In the genomic region with DNA sequence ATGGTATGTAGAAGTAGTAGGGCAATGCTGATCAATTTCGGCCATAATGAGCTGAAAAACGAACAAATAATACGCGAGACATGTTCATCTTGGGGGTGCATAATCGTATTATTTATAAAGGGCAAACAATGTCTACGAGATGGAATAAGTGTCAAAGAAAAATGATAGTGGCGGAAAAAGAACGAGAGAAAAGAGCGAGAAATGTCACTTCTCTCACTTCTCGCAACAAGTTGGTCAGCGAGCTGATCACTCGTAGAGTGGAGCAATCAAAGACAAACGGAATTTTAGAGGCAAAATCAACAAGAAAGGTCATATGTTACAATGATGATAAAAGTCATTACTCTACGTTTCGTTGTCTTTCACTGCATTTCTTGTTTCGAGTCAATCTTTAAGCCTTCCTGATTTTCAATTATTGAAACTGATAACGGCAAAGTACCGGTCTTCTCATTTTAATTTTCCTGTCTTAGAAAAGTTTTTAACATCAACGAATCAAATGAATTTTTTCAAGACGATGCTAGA, we compare ENCODE assay signal across 5 worm cellular contexts.
TF ChIP-seq lines count a peak whose summit lies in the region.

F52H2.3 (minus strand) TSS at position 51 of the 519 bp plus-strand sequence.

TF ChIP-seq in whole organism, L1 larva, 84 proteins besides CTCF, POLR2A, EP300 and RAD21:
- TF ChIP-seq lin-14 (GFP tag; optimal IDR thresholded peaks at IDR 0.05; lab: Kevin White, UChicago) (peak; percentile 32), elt-2 (tag; optimal IDR thresholded peaks at IDR 0.05; lab: Kevin White, UChicago) (peak; percentile 60), C16A3.4 (tag; optimal IDR thresholded peaks at IDR 0.05; lab: Kevin White, UChicago) (no peak), nhr-20 (tag; optimal IDR thresholded peaks at IDR 0.05; lab: Kevin White, UChicago) (peak; percentile 8), skn-1 (tag; optimal IDR thresholded peaks at IDR 0.05; lab: Kevin White, UChicago) (peak; percentile 44), lin-35 (GFP tag; optimal IDR thresholded peaks at IDR 0.05; lab: Kevin White, UChicago) (peak in 1 of 2 experiments; percentile 37), ets-5 (GFP tag; IDR thresholded peaks at IDR 0.05; lab: Robert Waterston, UW) (no peak), efl-1 (optimal IDR thresholded peaks at IDR 0.05; lab: Kevin White, UChicago) (no peak), efl-1 (GFP tag; optimal IDR thresholded peaks at IDR 0.05 in 1 of 2; lab: Kevin White, UChicago) (peak in 1 of 2 experiments; percentile 23)

TF ChIP-seq in whole organism, L2 larva, 48 proteins besides CTCF, POLR2A, EP300 and RAD21:
- TF ChIP-seq sma-9 (GFP tag; optimal IDR thresholded peaks at IDR 0.05; lab: Kevin White, UChicago) = peak; percentile 2
- TF ChIP-seq sma-9 (tag; optimal IDR thresholded peaks at IDR 0.05; lab: Kevin White, UChicago) = no peak
- peak; percentile 21 for TF ChIP-seq gmeb-1 (tag; optimal IDR thresholded peaks at IDR 0.05; lab: Kevin White, UChicago)
- no peak for TF ChIP-seq Y55F3AM.14 (GFP tag; optimal IDR thresholded peaks at IDR 0.05; lab: Kevin White, UChicago)
- TF ChIP-seq mdl-1 (tag; optimal IDR thresholded peaks at IDR 0.05; lab: Kevin White, UChicago) = no peak
- no peak for TF ChIP-seq snpc-4 (tag; optimal IDR thresholded peaks at IDR 0.05; lab: Kevin White, UChicago)
- TF ChIP-seq ztf-1 (GFP tag; conservative IDR thresholded peaks at IDR 0.05; lab: Robert Waterston, UW) = no peak
- TF ChIP-seq lin-39 (tag; optimal IDR thresholded peaks at IDR 0.05; lab: Kevin White, UChicago) = no peak
- TF ChIP-seq nhr-129 (tag; optimal IDR thresholded peaks at IDR 0.05; lab: Kevin White, UChicago) = no peak
- TF ChIP-seq nhr-10 (tag; optimal IDR thresholded peaks at IDR 0.05; lab: Kevin White, UChicago) = no peak
- TF ChIP-seq ztf-4 (tag; optimal IDR thresholded peaks at IDR 0.05; lab: Kevin White, UChicago) = no peak
- no peak for TF ChIP-seq elt-3 (tag; optimal IDR thresholded peaks at IDR 0.05; lab: Kevin White, UChicago)
- TF ChIP-seq peb-1 (tag; optimal IDR thresholded peaks at IDR 0.05; lab: Kevin White, UChicago) = no peak
- peak; percentile 28 for TF ChIP-seq F13H6.1 (tag; optimal IDR thresholded peaks at IDR 0.05; lab: Kevin White, UChicago)
- TF ChIP-seq fos-1 (tag; optimal IDR thresholded peaks at IDR 0.05; lab: Kevin White, UChicago) = peak; percentile 70
- no peak for TF ChIP-seq aly-2 (tag; optimal IDR thresholded peaks at IDR 0.05; lab: Kevin White, UChicago)
- no peak for TF ChIP-seq sem-4 (tag; optimal IDR thresholded peaks at IDR 0.05; lab: Kevin White, UChicago)
- TF ChIP-seq crh-2 (tag; optimal IDR thresholded peaks at IDR 0.05; lab: Kevin White, UChicago) = peak; percentile 47

TF ChIP-seq in whole organism, L3 larva, 47 proteins besides CTCF, POLR2A, EP300 and RAD21:
- TF ChIP-seq pqm-1 (tag; optimal IDR thresholded peaks at IDR 0.05; lab: Kevin White, UChicago) (peak; percentile 52), elt-2 (tag; optimal IDR thresholded peaks at IDR 0.05; lab: Kevin White, UChicago) (peak; percentile 84), ceh-16 (tag; optimal IDR thresholded peaks at IDR 0.05; lab: Kevin White, UChicago) (no peak), lin-15B (tag; optimal IDR thresholded peaks at IDR 0.05; lab: Kevin White, UChicago) (no peak), lin-39 (tag; optimal IDR thresholded peaks at IDR 0.05; lab: Kevin White, UChicago) (no peak), R02D3.7 (tag; optimal IDR thresholded peaks at IDR 0.05; lab: Kevin White, UChicago) (no peak), pha-4 (tag; optimal IDR thresholded peaks at IDR 0.05; lab: Kevin White, UChicago) (peak; percentile 79), skn-1 (tag; optimal IDR thresholded peaks at IDR 0.05; lab: Kevin White, UChicago) (no peak)

TF ChIP-seq in whole organism, L4 larva, 104 proteins besides CTCF, POLR2A, EP300 and RAD21 (continues in another document):
- TF ChIP-seq zip-11 (GFP tag; IDR thresholded peaks at IDR 0.05; lab: Robert Waterston, UW) = no peak
- TF ChIP-seq lin-39 (tag; optimal IDR thresholded peaks at IDR 0.05; lab: Kevin White, UChicago) = no peak
- TF ChIP-seq hmg-1.1 (GFP tag; IDR thresholded peaks at IDR 0.05; lab: Robert Waterston, UW) = no peak
- peak; percentile 5 for TF ChIP-seq nhr-10 (tag; optimal IDR thresholded peaks at IDR 0.05; lab: Kevin White, UChicago)
- no peak for TF ChIP-seq spr-1 (tag; optimal IDR thresholded peaks at IDR 0.05; lab: Kevin White, UChicago)
- TF ChIP-seq dmd-6 (GFP tag; IDR thresholded peaks at IDR 0.05; lab: Robert Waterston, UW) = peak; percentile 59
- no peak for TF ChIP-seq zag-1 (tag; optimal IDR thresholded peaks at IDR 0.05; lab: Kevin White, UChicago)
- peak; percentile 3 for TF ChIP-seq pqm-1 (tag; optimal IDR thresholded peaks at IDR 0.05; lab: Kevin White, UChicago)
- TF ChIP-seq Y105C5A.15 (GFP tag; IDR thresholded peaks at IDR 0.05; lab: Robert Waterston, UW) = no peak
- TF ChIP-seq Y5F2A.4 (GFP tag; optimal IDR thresholded peaks at IDR 0.05; lab: Kevin White, UChicago) = no peak
- TF ChIP-seq unc-62 (GFP tag; optimal IDR thresholded peaks at IDR 0.05 in 1 of 2; lab: Kevin White, UChicago) = peak in 1 of 2 experiments; percentile 89
- TF ChIP-seq unc-62 (tag; optimal IDR thresholded peaks at IDR 0.05; lab: Kevin White, UChicago) = no peak
- no peak for TF ChIP-seq lin-38 (GFP tag; IDR thresholded peaks at IDR 0.05; lab: Robert Waterston, UW)
- no peak for TF ChIP-seq madf-5 (GFP tag; IDR thresholded peaks at IDR 0.05; lab: Robert Waterston, UW)
- peak; percentile 42 for TF ChIP-seq hlh-30 (tag; optimal IDR thresholded peaks at IDR 0.05; lab: Kevin White, UChicago; ENCODE audit: insufficient read depth)
- TF ChIP-seq ceh-62 (tag; optimal IDR thresholded peaks at IDR 0.05; lab: Kevin White, UChicago) = no peak
- no peak for TF ChIP-seq lin-15B (tag; optimal IDR thresholded peaks at IDR 0.05; lab: Kevin White, UChicago)
- no peak for TF ChIP-seq nhr-42 (GFP tag; IDR thresholded peaks at IDR 0.05; lab: Robert Waterston, UW)
- TF ChIP-seq daf-19 (GFP tag; conservative IDR thresholded peaks at IDR 0.05; lab: Robert Waterston, UW) = no peak
- TF ChIP-seq hlh-11 (tag; optimal IDR thresholded peaks at IDR 0.05; lab: Kevin White, UChicago) = peak; percentile 64
- no peak for TF ChIP-seq unc-39 (tag; optimal IDR thresholded peaks at IDR 0.05; lab: Kevin White, UChicago)
- no peak for TF ChIP-seq dmd-8 (GFP tag; IDR thresholded peaks at IDR 0.05; lab: Robert Waterston, UW)
- no peak for TF ChIP-seq attf-4 (tag; optimal IDR thresholded peaks at IDR 0.05; lab: Kevin White, UChicago)
- TF ChIP-seq saeg-2 (GFP tag; IDR thresholded peaks at IDR 0.05; lab: Robert Waterston, UW) = no peak
- no peak for TF ChIP-seq ZK337.2 (GFP tag; IDR thresholded peaks at IDR 0.05; lab: Robert Waterston, UW)
- TF ChIP-seq F10B5.3 (tag; optimal IDR thresholded peaks at IDR 0.05; lab: Kevin White, UChicago) = no peak
- TF ChIP-seq dve-1 (tag; optimal IDR thresholded peaks at IDR 0.05; lab: Kevin White, UChicago; ENCODE audit: insufficient read depth) = peak; percentile 58
- no peak for TF ChIP-seq lsy-2 (tag; optimal IDR thresholded peaks at IDR 0.05; lab: Kevin White, UChicago)

TF ChIP-seq in whole organism, young adult, 124 proteins besides CTCF, POLR2A, EP300 and RAD21:
- peak; percentile 17 for TF ChIP-seq atf-7 (tag; optimal IDR thresholded peaks at IDR 0.05; lab: Kevin White, UChicago)
- TF ChIP-seq hlh-26 (GFP tag; conservative IDR thresholded peaks at IDR 0.05; lab: Robert Waterston, UW) = no peak
- peak; percentile 87 for TF ChIP-seq nhr-80 (tag; optimal IDR thresholded peaks at IDR 0.05; lab: Kevin White, UChicago)
- TF ChIP-seq nfyb-1 (GFP tag; IDR thresholded peaks at IDR 0.05; lab: Robert Waterston, UW) = 0 out of 2 replicates have a peak, but pooled peaks have one; percentile 46
- TF ChIP-seq cebp-1 (GFP tag; IDR thresholded peaks at IDR 0.05; lab: Robert Waterston, UW) = no peak
- peak; percentile 16 for TF ChIP-seq cebp-1 (tag; optimal IDR thresholded peaks at IDR 0.05; lab: Kevin White, UChicago)
- TF ChIP-seq K12H6.12 (tag; optimal IDR thresholded peaks at IDR 0.05; lab: Kevin White, UChicago) = no peak
